Worm (Caenorhabditis elegans): ENCODE results near the gene col-97.

Gene col-97

ce11 chrIII:12952615-12953014, 40.9 kb downstream of the col-97 start:
- no peak for TF ChIP-seq ceh-39 (tag; optimal IDR thresholded peaks at IDR 0.05)
- TF ChIP-seq ces-1 (GFP tag; optimal IDR thresholded peaks at IDR 0.05): peak; percentile 20

ce11 chrIII:12951362-12952228, 41.9 kb downstream of the col-97 start, which contains the start of gene Y39E4A.1:
TSS of gene Y39E4A.1 (plus strand) at chrIII:12951412.
- no peak for TF ChIP-seq unc-62 (GFP tag; optimal IDR thresholded peaks at IDR 0.05)
- no peak for TF ChIP-seq snpc-4 (tag; optimal IDR thresholded peaks at IDR 0.05)

- TF ChIP-seq elt-1 (tag; optimal IDR thresholded peaks at IDR 0.05; ENCODE audit: borderline replicate concordance, insufficient read depth) (no peak), ceh-83 (GFP tag; optimal IDR thresholded peaks at IDR 0.05) (no peak), mep-1 (tag; optimal IDR thresholded peaks at IDR 0.05) (no peak), sem-2 (GFP tag; optimal IDR thresholded peaks at IDR 0.05) (no peak), M03D4.4 (tag; optimal IDR thresholded peaks at IDR 0.05) (no peak), nhr-237 (tag; optimal IDR thresholded peaks at IDR 0.05) (no peak), unc-39 (tag; optimal IDR thresholded peaks at IDR 0.05) (no peak), hlh-1 (tag; optimal IDR thresholded peaks at IDR 0.05) (no peak), snpc-4 (tag; optimal IDR thresholded peaks at IDR 0.05) (no peak), sptf-1 (tag; optimal IDR thresholded peaks at IDR 0.05) (no peak), ztf-11 (tag; optimal IDR thresholded peaks at IDR 0.05) (no peak), blmp-1 (tag; optimal IDR thresholded peaks at IDR 0.05) (no peak), cnd-1 (tag; optimal IDR thresholded peaks at IDR 0.05) (no peak), mab-5 (tag; optimal IDR thresholded peaks at IDR 0.05) (no peak), nhr-76 (tag; optimal IDR thresholded peaks at IDR 0.05) (no peak), drap-1 (GFP tag; optimal IDR thresholded peaks at IDR 0.05) (no peak)
Observed at ce11 chrIII:12945072-12945471, 48.4 kb downstream of the col-97 start.

ce11 chrIII:12944064-12944463, 49.4 kb downstream of the col-97 start:
- TF ChIP-seq nhr-2 (tag; optimal IDR thresholded peaks at IDR 0.05): no peak
- no peak for TF ChIP-seq unc-39 (tag; optimal IDR thresholded peaks at IDR 0.05)
- no peak for TF ChIP-seq lin-13 (tag; optimal IDR thresholded peaks at IDR 0.05)
- no peak for TF ChIP-seq snpc-4 (tag; optimal IDR thresholded peaks at IDR 0.05)
- TF ChIP-seq cnd-1 (tag; optimal IDR thresholded peaks at IDR 0.05): no peak
- no peak for TF ChIP-seq unc-62 (GFP tag; optimal IDR thresholded peaks at IDR 0.05)
- no peak for TF ChIP-seq ztf-11 (tag; optimal IDR thresholded peaks at IDR 0.05)
- no peak for TF ChIP-seq hlh-1 (tag; optimal IDR thresholded peaks at IDR 0.05)
- TF ChIP-seq ces-1 (GFP tag; optimal IDR thresholded peaks at IDR 0.05): no peak
- TF ChIP-seq nhr-237 (tag; optimal IDR thresholded peaks at IDR 0.05): no peak
- no peak for TF ChIP-seq ceh-83 (GFP tag; optimal IDR thresholded peaks at IDR 0.05)

All from whole organism, mixed stage, embryonic.